Fruit fly (Drosophila melanogaster): ENCODE measurements around the gene CG6726.

- no peak for TF ChIP-seq CG8478 (optimal IDR thresholded peaks at IDR 0.05)
- TF ChIP-seq CTCF (optimal IDR thresholded peaks at IDR 0.05): no peak
Observed at dm6 chr3R:23097197-23097809, 5.8 kb downstream of the CG6726 start, which contains the start of gene CG6733.

Data from S2 (cell line).